Worm (Caenorhabditis elegans): ENCODE data around the gene scl-27.

ce11 chrV:440923-441322 lies 41.1 kb downstream of the scl-27 start, which contains the start of gene B0554.7:
- TF ChIP-seq nhr-237 (tag; optimal IDR thresholded peaks at IDR 0.05) = no peak
- no peak for TF ChIP-seq flh-1 (GFP tag; optimal IDR thresholded peaks at IDR 0.05)
- no peak for TF ChIP-seq tbx-8 (GFP tag; optimal IDR thresholded peaks at IDR 0.05)
- TF ChIP-seq mep-1 (tag; optimal IDR thresholded peaks at IDR 0.05) = no peak
- no peak for TF ChIP-seq ceh-83 (GFP tag; optimal IDR thresholded peaks at IDR 0.05)
- TF ChIP-seq ztf-11 (tag; optimal IDR thresholded peaks at IDR 0.05) = no peak
- no peak for TF ChIP-seq ces-1 (GFP tag; optimal IDR thresholded peaks at IDR 0.05)
- no peak for TF ChIP-seq elt-3 (tag; optimal IDR thresholded peaks at IDR 0.05)
- no peak for TF ChIP-seq pha-4 (tag; optimal IDR thresholded peaks at IDR 0.05)
- TF ChIP-seq unc-39 (tag; optimal IDR thresholded peaks at IDR 0.05) = no peak
- TF ChIP-seq unc-62 (GFP tag; optimal IDR thresholded peaks at IDR 0.05) = no peak
- TF ChIP-seq M03D4.4 (tag; optimal IDR thresholded peaks at IDR 0.05) = no peak
- TF ChIP-seq nhr-76 (tag; optimal IDR thresholded peaks at IDR 0.05) = no peak

All from whole organism, mixed stage, embryonic.